Fruit fly (Drosophila melanogaster): ENCODE data around the gene smog.

Gene smog

dm6 chr2L:4861503-4861902 lies 8.8 kb downstream of the smog start (continued):
- TF ChIP-seq dimm (GFP tag; IDR thresholded peaks at IDR 0.05) (no peak), CG9876 (GFP tag; optimal IDR thresholded peaks at IDR 0.05) (no peak), CG5180 (GFP tag; optimal IDR thresholded peaks at IDR 0.05) (no peak), Dll (GFP tag; IDR thresholded peaks at IDR 0.05; ENCODE audit: partially characterized antibody) (no peak), nau (GFP tag; optimal IDR thresholded peaks at IDR 0.05) (no peak), CG7963 (GFP tag; IDR thresholded peaks at IDR 0.05; ENCODE audit: partially characterized antibody) (no peak), Sox100B (GFP tag; optimal IDR thresholded peaks at IDR 0.05) (no peak), p53 (GFP tag; optimal IDR thresholded peaks at IDR 0.05) (no peak), ttk (GFP tag; IDR thresholded peaks at IDR 0.05) (no peak), jumu (GFP tag; optimal IDR thresholded peaks at IDR 0.05) (no peak), wek (GFP tag; optimal IDR thresholded peaks at IDR 0.05) (no peak), ssp (GFP tag; IDR thresholded peaks at IDR 0.05) (no peak), CG11560 (tag; IDR thresholded peaks at IDR 0.05) (no peak), CG10366 (GFP tag; IDR thresholded peaks at IDR 0.05) (peak; percentile 16; the same call in 1 of the 2 replicates), Antp (GFP tag; optimal IDR thresholded peaks at IDR 0.05) (no peak), dm (GFP tag; optimal IDR thresholded peaks at IDR 0.05) (no peak), CG15269 (tag; optimal IDR thresholded peaks at IDR 0.05) (no peak), CG11723 (GFP tag; optimal IDR thresholded peaks at IDR 0.05) (no peak), Elba2 (GFP tag; optimal IDR thresholded peaks at IDR 0.05) (no peak), CG17612 (GFP tag; IDR thresholded peaks at IDR 0.05) (no peak), Dek (tag; optimal IDR thresholded peaks at IDR 0.05) (no peak), Camta (GFP tag; optimal IDR thresholded peaks at IDR 0.05) (peak; percentile 1), Hsf (GFP tag; optimal IDR thresholded peaks at IDR 0.05) (no peak), CG2202 (tag; optimal IDR thresholded peaks at IDR 0.05) (no peak), org-1 (GFP tag; optimal IDR thresholded peaks at IDR 0.05) (no peak), gem (tag; optimal IDR thresholded peaks at IDR 0.05) (peak; percentile 47), CG12659 (GFP tag; optimal IDR thresholded peaks at IDR 0.05) (no peak), ase (GFP tag; IDR thresholded peaks at IDR 0.05) (0 out of 3 replicates have a peak, but pooled peaks have one; percentile 39), CG15073 (GFP tag; optimal IDR thresholded peaks at IDR 0.05) (no peak), CG8281 (tag; optimal IDR thresholded peaks at IDR 0.05) (no peak), lbe (GFP tag; optimal IDR thresholded peaks at IDR 0.05) (no peak), Optix (GFP tag; IDR thresholded peaks at IDR 0.05) (peak; percentile 31; the same call in 1 of the 3 replicates), CG11093 (GFP tag; IDR thresholded peaks at IDR 0.05) (peak; percentile 36; the same call in 1 of the 3 replicates), Hr78 (GFP tag; optimal IDR thresholded peaks at IDR 0.05) (no peak), sim (GFP tag; IDR thresholded peaks at IDR 0.05) (no peak), seq (GFP tag; IDR thresholded peaks at IDR 0.05) (no peak), H2.0 (GFP tag; IDR thresholded peaks at IDR 0.05) (no peak), GATAe (GFP tag; conservative IDR thresholded peaks at IDR 0.05) (no peak), dysf (GFP tag; IDR thresholded peaks at IDR 0.05) (peak; percentile 46; the same call in 1 of the 3 replicates), sug (tag; optimal IDR thresholded peaks at IDR 0.05) (no peak), CG31388 (GFP tag; optimal IDR thresholded peaks at IDR 0.05) (no peak), D19B (GFP tag; optimal IDR thresholded peaks at IDR 0.05) (no peak), so (GFP tag; IDR thresholded peaks at IDR 0.05) (no peak), CG7556 (GFP tag; optimal IDR thresholded peaks at IDR 0.05) (no peak), bowl (GFP tag; IDR thresholded peaks at IDR 0.05) (no peak), CG30020 (tag; optimal IDR thresholded peaks at IDR 0.05) (no peak), Hey (tag; optimal IDR thresholded peaks at IDR 0.05) (no peak), CG6813 (GFP tag; optimal IDR thresholded peaks at IDR 0.05) (peak; percentile 8), NFAT (GFP tag; IDR thresholded peaks at IDR 0.05) (peak; percentile 49; the same call in 1 of the 2 replicates), Atf3 (GFP tag; optimal IDR thresholded peaks at IDR 0.05) (no peak), tin (GFP tag; optimal IDR thresholded peaks at IDR 0.05) (no peak), CG1602 (GFP tag; optimal IDR thresholded peaks at IDR 0.05) (no peak)
